Fruit fly (Drosophila melanogaster) whole organism, embryonic: ENCODE data around the gene Cyp313a1.
A peak's percentile ranks its signal among the peaks of the same experiment; 100 is the strongest.

Source experiments
- ATbp ChIP-seq: fragments of 200-800 bp; sonication (Bioruptor generic); optimal IDR thresholded peaks from 2 replicates; lab custom pipeline; 2017; ENCODE audit warnings: missing biosample characterization, mild to moderate bottlenecking, missing genetic modification characterization, missing genetic modification reagents
- CG10209 ChIP-seq: fragments of 200-800 bp; sonication (Bioruptor generic); optimal IDR thresholded peaks from 3 replicates; lab custom pipeline; 2017; ENCODE audit warnings: missing biosample characterization, mild to moderate bottlenecking, missing genetic modification characterization, missing genetic modification reagents
- CG10543 ChIP-seq: fragments of 200-800 bp; sonication (Bioruptor generic); optimal IDR thresholded peaks from 3 replicates; lab custom pipeline; 2017; ENCODE audit warnings: missing biosample characterization, mild to moderate bottlenecking, missing genetic modification characterization, moderate library complexity
- CG12155 ChIP-seq: fragments of 200-800 bp; sonication (Bioruptor generic); optimal IDR thresholded peaks from 3 replicates; lab custom pipeline; 2016; ENCODE audit warnings: missing biosample characterization, missing genetic modification characterization
- CG12219 ChIP-seq: fragments of 200-800 bp; sonication (Bioruptor generic); optimal IDR thresholded peaks from 3 replicates; lab custom pipeline; 2018; ENCODE audit warnings: missing biosample characterization, mild to moderate bottlenecking, missing genetic modification characterization
- CG12942 ChIP-seq: fragments of 200-800 bp; sonication (Bioruptor generic); optimal IDR thresholded peaks from 3 replicates; lab custom pipeline; 2016; ENCODE audit warnings: missing biosample characterization, missing genetic modification characterization
- CG13894 ChIP-seq: fragments of 200-800 bp; sonication (Bioruptor generic); optimal IDR thresholded peaks from 3 replicates; lab custom pipeline; 2018; ENCODE audit warnings: missing biosample characterization, mild to moderate bottlenecking, missing genetic modification characterization, moderate library complexity
- CG14441 ChIP-seq: fragments of 200-800 bp; sonication (Bioruptor generic); IDR thresholded peaks from 2 replicates; pipeline ENCODE4 v1.3.6; 2022; ENCODE audit warnings: missing biosample characterization, missing genetic modification characterization
- CG15011 ChIP-seq: fragments of 200-800 bp; sonication (Bioruptor generic); optimal IDR thresholded peaks from 3 replicates; lab custom pipeline; 2018; ENCODE audit warnings: missing biosample characterization, mild to moderate bottlenecking, missing genetic modification characterization
- CG17802 ChIP-seq: fragments of 200-800 bp; sonication (Bioruptor generic); optimal IDR thresholded peaks from 2 replicates; lab custom pipeline; 2018; ENCODE audit warnings: missing biosample characterization, mild to moderate bottlenecking, missing genetic modification characterization, moderate library complexity
- CG17912 ChIP-seq: fragments of 200-800 bp; sonication (Bioruptor generic); optimal IDR thresholded peaks from 2 replicates; lab custom pipeline; 2018; ENCODE audit warnings: missing biosample characterization, mild to moderate bottlenecking, missing genetic modification characterization
- CG2202 ChIP-seq: fragments of 200-800 bp; sonication (Bioruptor generic); optimal IDR thresholded peaks from 2 replicates; lab custom pipeline; 2018; ENCODE audit warnings: missing biosample characterization, mild to moderate bottlenecking, missing genetic modification characterization
- CG32767 ChIP-seq: fragments of 200-800 bp; sonication (Bioruptor generic); IDR thresholded peaks from 2 replicates; pipeline ENCODE4 v1.3.6; 2022; ENCODE audit warnings: missing biosample characterization, missing genetic modification characterization
- CG33557 ChIP-seq: fragments of 200-800 bp; sonication (Bioruptor generic); optimal IDR thresholded peaks from 2 replicates; lab custom pipeline; 2019; ENCODE audit warnings: missing biosample characterization, mild to moderate bottlenecking, missing genetic modification characterization, moderate library complexity
- CG34422 ChIP-seq: fragments of 200-800 bp; sonication (Bioruptor generic); IDR thresholded peaks from 3 replicates; pipeline ENCODE4 v1.3.6; 2022; ENCODE audit warnings: missing biosample characterization, missing genetic modification characterization
- CG3838 ChIP-seq: fragments of 200-800 bp; sonication (Bioruptor generic); optimal IDR thresholded peaks from 3 replicates; lab custom pipeline; 2016; ENCODE audit warnings: missing biosample characterization, missing genetic modification characterization
- CG43689 ChIP-seq: fragments of 200-800 bp; sonication (Bioruptor generic); IDR thresholded peaks from 2 replicates; pipeline ENCODE4 v1.3.6; 2022; ENCODE audit warnings: missing biosample characterization, missing genetic modification characterization
- CG4617 ChIP-seq: fragments of 200-800 bp; sonication (Bioruptor generic); optimal IDR thresholded peaks from 3 replicates; lab custom pipeline; 2016; ENCODE audit warnings: missing biosample characterization, missing genetic modification characterization, borderline replicate concordance
- CG6765 ChIP-seq: fragments of 200-800 bp; sonication (Bioruptor generic); optimal IDR thresholded peaks from 3 replicates; lab custom pipeline; 2017; ENCODE audit warnings: missing biosample characterization, mild to moderate bottlenecking, missing genetic modification characterization
- CG9876 ChIP-seq: fragments of 200-800 bp; sonication (Bioruptor generic); optimal IDR thresholded peaks from 2 replicates; lab custom pipeline; 2016; ENCODE audit warnings: missing biosample characterization, missing genetic modification characterization
- CrebB ChIP-seq: fragments of 200-800 bp; sonication (Bioruptor generic); optimal IDR thresholded peaks from 3 replicates; lab custom pipeline; 2018; ENCODE audit warnings: missing biosample characterization, mild to moderate bottlenecking, missing genetic modification characterization
- ERR ChIP-seq: fragments of 200-800 bp; sonication (Bioruptor generic); optimal IDR thresholded peaks from 2 replicates; lab custom pipeline; 2016; ENCODE audit warnings: missing biosample characterization, missing genetic modification characterization
- Fer1 ChIP-seq: fragments of 200-800 bp; sonication (Bioruptor generic); optimal IDR thresholded peaks from 2 replicates; lab custom pipeline; 2017; ENCODE audit warnings: missing biosample characterization, mild to moderate bottlenecking, missing genetic modification characterization
- Hand ChIP-seq: fragments of 200-800 bp; sonication (Bioruptor generic); optimal IDR thresholded peaks from 2 replicates; lab custom pipeline; 2017; ENCODE audit warnings: mild to moderate bottlenecking, missing biosample characterization, missing genetic modification reagents, missing genetic modification characterization
- Hmr ChIP-seq: fragments of 200-800 bp; sonication (Bioruptor generic); optimal IDR thresholded peaks from 3 replicates; lab custom pipeline; 2017; ENCODE audit warnings: mild to moderate bottlenecking, missing biosample characterization, missing genetic modification reagents, missing genetic modification characterization
- Kr ChIP-seq: fragments of 200-800 bp; sonication (Bioruptor generic); optimal IDR thresholded peaks from 2 replicates; lab custom pipeline; 2017; ENCODE audit warnings: missing biosample characterization, mild to moderate bottlenecking, missing genetic modification characterization
- NC2α ChIP-seq: fragments of 200-800 bp; sonication (Bioruptor generic); optimal IDR thresholded peaks from 2 replicates; lab custom pipeline; 2016; ENCODE audit warnings: missing biosample characterization, missing genetic modification characterization
- Opbp ChIP-seq: fragments of 200-800 bp; sonication (Bioruptor generic); IDR thresholded peaks from 3 replicates; pipeline ENCODE4 v1.3.6; 2022; ENCODE audit warnings: missing biosample characterization, missing genetic modification characterization; ENCODE audit not compliant: partially characterized antibody
- Sox100B ChIP-seq: fragments of 200-800 bp; sonication (Bioruptor generic); optimal IDR thresholded peaks from 3 replicates; lab custom pipeline; 2018; ENCODE audit warnings: missing biosample characterization, mild to moderate bottlenecking, missing genetic modification characterization
- ac ChIP-seq: fragments of 200-800 bp; sonication (Bioruptor generic); optimal IDR thresholded peaks from 3 replicates; lab custom pipeline; 2017; ENCODE audit warnings: missing biosample characterization, mild to moderate bottlenecking, missing genetic modification characterization
- amos ChIP-seq: fragments of 200-800 bp; sonication (Bioruptor generic); IDR thresholded peaks from 2 replicates; pipeline ENCODE4 v1.3.6; 2022; ENCODE audit warnings: missing biosample characterization, missing genetic modification characterization; ENCODE audit not compliant: partially characterized antibody
- ap ChIP-seq: fragments of 200-800 bp; sonication (Bioruptor generic); IDR thresholded peaks from 2 replicates; pipeline ENCODE4 v1.3.6; 2022; ENCODE audit warnings: missing biosample characterization, missing genetic modification characterization
- az2 ChIP-seq: fragments of 200-800 bp; sonication (Bioruptor generic); optimal IDR thresholded peaks from 3 replicates; lab custom pipeline; 2016; ENCODE audit warnings: missing biosample characterization, missing genetic modification characterization
- bab2 ChIP-seq: fragments of 200-800 bp; sonication (Bioruptor generic); optimal IDR thresholded peaks from 2 replicates; lab custom pipeline; 2016; ENCODE audit warnings: missing biosample characterization, missing genetic modification characterization
- bbx ChIP-seq: fragments of 200-800 bp; sonication (Bioruptor generic); IDR thresholded peaks from 2 replicates; pipeline ENCODE4 v1.3.6; 2022; ENCODE audit warnings: missing biosample characterization, missing genetic modification characterization; ENCODE audit not compliant: partially characterized antibody
- crc ChIP-seq: fragments of 200-800 bp; sonication (Bioruptor generic); optimal IDR thresholded peaks from 2 replicates; lab custom pipeline; 2016; ENCODE audit warnings: missing biosample characterization, missing genetic modification characterization
- fd3F ChIP-seq: fragments of 200-800 bp; sonication (Bioruptor generic); optimal IDR thresholded peaks from 2 replicates; lab custom pipeline; 2018; ENCODE audit warnings: missing biosample characterization, mild to moderate bottlenecking, missing genetic modification characterization, moderate library complexity
- grau ChIP-seq: fragments of 200-800 bp; optimal IDR thresholded peaks from 3 replicates; lab custom pipeline; 2019; ENCODE audit warnings: missing biosample characterization, mild to moderate bottlenecking, missing genetic modification characterization, moderate library complexity
- kay ChIP-seq: fragments of 200-800 bp; sonication (Bioruptor generic); optimal IDR thresholded peaks from 2 replicates; lab custom pipeline; 2016; ENCODE audit warnings: missing biosample characterization, missing genetic modification characterization
- pfk ChIP-seq: fragments of 200-800 bp; sonication (Bioruptor generic); optimal IDR thresholded peaks from 2 replicates; lab custom pipeline; 2018; ENCODE audit warnings: missing biosample characterization, mild to moderate bottlenecking, missing genetic modification characterization, moderate library complexity
- psq ChIP-seq: fragments of 200-800 bp; sonication (Bioruptor generic); optimal IDR thresholded peaks from 2 replicates; lab custom pipeline; 2017; ENCODE audit warnings: missing biosample characterization, missing genetic modification characterization
- run ChIP-seq: fragments of 200-800 bp; sonication (Bioruptor generic); optimal IDR thresholded peaks from 3 replicates; lab custom pipeline; 2018; ENCODE audit warnings: missing biosample characterization, mild to moderate bottlenecking, missing genetic modification characterization
- sens ChIP-seq: fragments of 200-800 bp; sonication (Bioruptor generic); peaks from one replicate; lab custom pipeline; 2016; ENCODE audit warnings: missing biosample characterization, missing genetic modification characterization
- sens-2 ChIP-seq: fragments of 200-800 bp; sonication (Bioruptor generic); IDR thresholded peaks from 2 replicates; pipeline ENCODE4 v1.3.6; 2022; ENCODE audit warnings: missing biosample characterization, missing genetic modification characterization
- sima ChIP-seq: fragments of 200-800 bp; sonication (Bioruptor generic); optimal IDR thresholded peaks from 2 replicates; lab custom pipeline; 2016; ENCODE audit warnings: missing biosample characterization, missing genetic modification characterization
- slbo ChIP-seq: fragments of 200-800 bp; sonication (Bioruptor generic); IDR thresholded peaks from 2 replicates; pipeline ENCODE4 v1.3.6; 2022; ENCODE audit warnings: missing biosample characterization, missing genetic modification characterization
- sob ChIP-seq: fragments of 200-800 bp; sonication (Bioruptor generic); IDR thresholded peaks from 2 replicates; pipeline ENCODE4 v1.3.6; 2022; ENCODE audit warnings: missing biosample characterization, missing genetic modification characterization
- wor ChIP-seq: fragments of 200-800 bp; sonication (Bioruptor generic); IDR thresholded peaks from 2 replicates; pipeline ENCODE4 v1.3.6; 2022; ENCODE audit warnings: missing biosample characterization, missing genetic modification characterization

Cyp313a1 gene

dm6 chr3R:14478438-14479033 lies 42.3 kb upstream of the Cyp313a1 start (continued):
- TF ChIP-seq NC2α (GFP tag; lab: Kevin White, UChicago): no peak
- TF ChIP-seq kay: peak; percentile 60
- TF ChIP-seq CG13894 (tag; lab: Kevin White, UChicago): peak; percentile 34
- peak; percentile 82 for TF ChIP-seq Hmr (GFP tag; lab: Kevin White, UChicago)
- peak; percentile 89 for TF ChIP-seq grau (tag; lab: Kevin White, UChicago)
- peak; percentile 34 for TF ChIP-seq CG12942 (GFP tag; lab: Kevin White, UChicago)
- TF ChIP-seq crc (GFP tag; lab: Kevin White, UChicago): no peak
- no peak for TF ChIP-seq Kr (GFP tag; lab: Kevin White, UChicago)
- TF ChIP-seq fd3F (GFP tag; lab: Kevin White, UChicago): peak; percentile 66
- peak; percentile 85 for TF ChIP-seq CG34422 (GFP tag; lab: Robert Waterston, UW)
- peak; percentile 65 for TF ChIP-seq CG2202 (tag; lab: Kevin White, UChicago)
- peak; percentile 62 for TF ChIP-seq CG12155 (GFP tag; lab: Kevin White, UChicago)
- TF ChIP-seq CG4617: peak; percentile 44
- TF ChIP-seq sima: no peak
- no peak for TF ChIP-seq ac (GFP tag; lab: Kevin White, UChicago)
- TF ChIP-seq, all 482 proteins: peak for 289

DNA sequence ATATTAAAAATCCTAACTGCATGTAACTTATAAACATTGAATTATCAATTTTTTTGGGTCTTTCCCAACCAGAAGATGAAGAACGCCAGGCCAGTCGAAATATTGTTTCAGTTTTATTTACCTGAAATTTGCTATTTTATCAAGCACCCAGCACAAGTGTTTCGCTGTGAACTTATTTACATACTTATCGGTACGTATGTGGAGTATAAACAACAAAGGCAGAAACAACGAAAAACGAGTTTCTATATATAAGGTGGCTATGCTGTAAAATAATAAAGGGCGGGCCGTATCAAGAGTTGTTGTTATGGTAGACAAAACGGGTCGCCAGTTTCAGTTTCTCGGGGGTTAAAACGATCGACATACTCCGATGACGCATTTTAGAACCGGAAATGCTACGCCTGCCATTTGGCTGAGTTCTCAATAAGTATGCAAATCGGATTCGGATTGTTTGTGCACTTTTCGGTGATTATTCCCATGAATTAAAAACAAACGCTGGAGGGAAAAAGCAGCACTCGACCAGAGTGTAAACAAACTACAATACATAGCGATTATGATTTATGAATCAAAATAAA lies 41.1 kb upstream of the Cyp313a1 start:
- TF ChIP-seq wor (GFP tag; lab: Robert Waterston, UW) (no peak), CG34422 (GFP tag; lab: Robert Waterston, UW) (no peak), CG9876 (no peak), ap (GFP tag; lab: Robert Waterston, UW) (no peak), CG10543 (GFP tag; lab: Kevin White, UChicago) (peak; percentile 63), ERR (no peak), CG14441 (GFP tag; lab: Robert Waterston, UW) (no peak), bab2 (GFP tag; lab: Kevin White, UChicago) (peak; percentile 21), Hmr (GFP tag; lab: Kevin White, UChicago) (peak; percentile 69), CG6765 (GFP tag; lab: Kevin White, UChicago) (peak; percentile 46), ATbp (GFP tag; lab: Kevin White, UChicago) (peak; percentile 50), Fer1 (peak; percentile 60), Opbp (GFP tag; lab: Robert Waterston, UW) (no peak), psq (GFP tag; lab: Kevin White, UChicago) (no peak), slbo (GFP tag; lab: Robert Waterston, UW) (no peak), sens-2 (GFP tag; lab: Robert Waterston, UW) (no peak), CrebB (peak; percentile 34), CG32767 (no peak), Hand (GFP tag; lab: Kevin White, UChicago) (no peak), CG10209 (GFP tag; lab: Kevin White, UChicago) (peak; percentile 14), sens (GFP tag; lab: Kevin White, UChicago) (peak; percentile 82), CG17912 (GFP tag; lab: Kevin White, UChicago) (no peak), Sox100B (GFP tag; lab: Kevin White, UChicago) (peak; percentile 6), run (tag; lab: Kevin White, UChicago) (no peak), CG15011 (GFP tag; lab: Kevin White, UChicago) (peak; percentile 47), CG12219 (GFP tag; lab: Kevin White, UChicago) (peak; percentile 15), CG2202 (tag; lab: Kevin White, UChicago) (no peak), bbx (GFP tag; lab: Robert Waterston, UW) (no peak), CG33557 (no peak), sob (peak; percentile 14; the same call in 1 of the 2 replicates), az2 (GFP tag; lab: Kevin White, UChicago) (no peak), CG43689 (GFP tag; lab: Robert Waterston, UW) (no peak), CG17802 (no peak), amos (no peak), CG3838 (no peak), pfk (GFP tag; lab: Kevin White, UChicago) (no peak)
